Worm (Caenorhabditis elegans): ENCODE measurements around the gene cpsf-3.

DNA sequence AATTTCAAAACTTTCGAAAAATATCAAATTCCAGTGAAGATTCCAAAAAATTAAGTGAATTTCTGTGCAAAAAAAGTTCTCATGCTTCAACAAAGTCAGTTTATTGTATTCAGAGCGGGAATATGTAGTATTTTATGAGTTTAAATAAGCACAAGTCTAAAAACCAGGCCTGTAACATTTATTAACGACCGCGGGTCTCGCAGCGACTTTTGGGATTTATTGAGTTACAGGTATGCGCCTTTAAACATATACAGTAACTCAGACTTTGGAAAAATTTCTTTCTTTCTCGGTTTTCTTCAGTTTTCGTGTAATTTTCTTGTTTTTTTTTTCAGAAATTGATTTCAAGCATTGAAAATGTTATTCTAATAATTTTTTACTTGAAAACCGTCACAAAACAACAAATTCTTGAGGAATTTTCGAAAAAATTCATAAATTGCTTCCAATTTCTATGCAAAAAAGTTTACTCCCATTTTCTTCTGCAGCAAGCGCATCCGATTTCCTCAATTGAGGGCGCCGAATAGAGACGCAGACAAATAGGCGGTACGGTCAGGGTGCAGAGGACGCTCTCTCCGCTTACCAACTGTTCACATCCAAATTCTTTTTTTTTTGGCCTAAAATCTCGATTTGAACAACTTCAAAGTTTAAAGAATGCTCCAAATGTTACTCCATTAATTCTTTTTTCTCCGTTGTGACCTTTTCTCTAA, 28.8 kb upstream of the cpsf-3 start:
- TF ChIP-seq ztf-3 (GFP tag; optimal IDR thresholded peaks at IDR 0.05) (no peak), F57C9.4 (tag; optimal IDR thresholded peaks at IDR 0.05) (no peak), snpc-1.1 (tag; optimal IDR thresholded peaks at IDR 0.05; ENCODE audit: insufficient read depth) (no peak), pha-4 (tag; optimal IDR thresholded peaks at IDR 0.05) (no peak)
